Worm (Caenorhabditis elegans) whole organism, mixed stage, embryonic: ENCODE data around the gene bath-15.

Experiments used
- bed-3 ChIP-seq: fragments of 200-800 bp; sonication (Bioruptor generic); optimal IDR thresholded peaks from 3 replicates; lab custom pipeline; 2018; ENCODE audit warnings: mild to moderate bottlenecking, missing genetic modification characterization, moderate library complexity, missing compliant biosample characterization
- ceh-83 ChIP-seq: fragments of 200-800 bp; sonication (Bioruptor generic); optimal IDR thresholded peaks from 2 replicates; lab custom pipeline; 2018; ENCODE audit warnings: mild to moderate bottlenecking, missing genetic modification characterization, missing compliant biosample characterization
- ces-1 ChIP-seq: fragments of 150-350 bp; optimal IDR thresholded peaks from 2 replicates; lab custom pipeline; 2014; ENCODE audit warnings: missing biosample characterization, missing genetic modification reagents, missing genetic modification characterization
- elt-3 ChIP-seq: fragments of 150-350 bp; optimal IDR thresholded peaks from 2 replicates; lab custom pipeline; 2014; ENCODE audit warnings: missing biosample characterization, missing genetic modification characterization
- lsy-2 ChIP-seq: fragments of 150-350 bp; optimal IDR thresholded peaks from 2 replicates; lab custom pipeline; 2014; ENCODE audit warnings: missing biosample characterization, missing genetic modification characterization
- mep-1 ChIP-seq: fragments of 150-350 bp; optimal IDR thresholded peaks from 2 replicates; lab custom pipeline; 2017; ENCODE audit warnings: missing biosample characterization, missing genetic modification reagents, missing genetic modification characterization, inconsistent platforms
- nhr-12 ChIP-seq: fragments of 150-350 bp; optimal IDR thresholded peaks from 2 replicates; lab custom pipeline; 2014; ENCODE audit warnings: missing biosample characterization, missing genetic modification characterization
- nhr-237 ChIP-seq: fragments of 150-350 bp; optimal IDR thresholded peaks from 2 replicates; lab custom pipeline; 2014; ENCODE audit warnings: missing biosample characterization, missing genetic modification characterization
- pha-4 ChIP-seq: fragments of 150-350 bp; optimal IDR thresholded peaks from 2 replicates; lab custom pipeline; 2018; ENCODE audit warnings: missing biosample characterization, missing genetic modification reagents, missing genetic modification characterization
- unc-62 ChIP-seq: fragments of 150-350 bp; optimal IDR thresholded peaks from 2 replicates; lab custom pipeline; 2014; ENCODE audit warnings: missing biosample characterization, missing genetic modification reagents, missing genetic modification characterization
- zip-8 ChIP-seq: fragments of 150-350 bp; optimal IDR thresholded peaks from 2 replicates; lab custom pipeline; 2014; ENCODE audit warnings: missing biosample characterization, missing genetic modification characterization
- ztf-11 ChIP-seq: fragments of 150-350 bp; optimal IDR thresholded peaks from 2 replicates; lab custom pipeline; 2014; ENCODE audit warnings: missing biosample characterization, missing genetic modification characterization

DNA sequence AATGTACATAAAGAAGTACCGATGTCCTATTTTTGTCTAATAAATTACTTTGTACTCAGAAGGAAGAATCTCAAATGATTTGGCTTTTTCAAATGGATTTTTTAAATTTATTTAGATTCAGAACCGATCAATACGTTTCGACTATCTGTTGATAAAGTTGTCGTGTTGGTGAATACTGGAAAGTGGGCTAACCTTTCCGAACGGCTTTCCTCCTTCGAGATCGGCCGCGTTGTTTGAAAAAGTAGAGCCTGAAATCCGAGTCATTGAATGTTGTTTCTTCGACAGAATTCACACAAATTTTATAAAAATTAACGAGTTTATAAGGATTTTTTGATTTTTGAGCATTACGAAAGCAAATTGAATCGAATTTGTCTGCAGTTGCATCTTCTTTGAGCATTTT lies 2.0 kb downstream of the bath-15 start:
- TF ChIP-seq elt-3 (tag; lab: Kevin White, UChicago) (no peak), unc-62 (GFP tag; lab: Kevin White, UChicago) (no peak), nhr-237 (tag; lab: Kevin White, UChicago) (no peak), ztf-11 (tag; lab: Kevin White, UChicago) (no peak), ces-1 (GFP tag; lab: Kevin White, UChicago) (no peak), bed-3 (GFP tag; lab: Kevin White, UChicago) (no peak), mep-1 (tag; lab: Kevin White, UChicago) (no peak), pha-4 (no peak), zip-8 (tag; lab: Kevin White, UChicago) (no peak), ceh-83 (GFP tag; lab: Kevin White, UChicago) (no peak), lsy-2 (tag; lab: Kevin White, UChicago) (no peak), nhr-12 (tag; lab: Kevin White, UChicago) (no peak)
